Worm (Caenorhabditis elegans) whole organism, late embryonic: ENCODE results near the gene nsun-1.

Experiments
- dmd-4 ChIP-seq: sonication (generic microtip); optimal IDR thresholded peaks from 2 replicates; lab custom pipeline; 2016; ENCODE audit warnings: borderline replicate concordance, missing genetic modification characterization, missing compliant biosample characterization
- fkh-10 ChIP-seq: fragments of 150-350 bp; optimal IDR thresholded peaks from 2 replicates; lab custom pipeline; 2014; ENCODE audit warnings: missing biosample characterization, missing genetic modification reagents, missing genetic modification characterization

- TF ChIP-seq fkh-10 (GFP tag; lab: Kevin White, UChicago), result no peak
- no peak for TF ChIP-seq dmd-4
These were observed 14.9 kb downstream of the nsun-1 start, which contains the start of gene W10D9.3 for ce11 chrII:460835-461234.
